Fruit fly (Drosophila melanogaster) whole organism, embryonic: ENCODE results near the gene numb.
A peak's percentile ranks its signal among the peaks of the same experiment; 100 is the strongest.

Experiments used
- Ada2b ChIP-seq: fragments of 200-800 bp; sonication (Bioruptor generic); IDR thresholded peaks from 2 replicates; pipeline ENCODE4 v1.3.6; 2022; ENCODE audit warnings: missing biosample characterization, missing genetic modification characterization
- Awh ChIP-seq: fragments of 200-800 bp; sonication (Bioruptor generic); IDR thresholded peaks from 2 replicates; pipeline ENCODE4, ENCODE4 v1.3.6; 2022; ENCODE audit warnings: missing biosample characterization, missing genetic modification characterization
- B-H2 ChIP-seq: fragments of 200-800 bp; sonication (Bioruptor generic); optimal IDR thresholded peaks from 2 replicates; lab custom pipeline; 2018; ENCODE audit warnings: missing biosample characterization, mild to moderate bottlenecking, missing genetic modification characterization
- CG11504 ChIP-seq: fragments of 200-800 bp; sonication (Bioruptor generic); optimal IDR thresholded peaks from 3 replicates; lab custom pipeline; 2019; ENCODE audit warnings: missing biosample characterization, mild to moderate bottlenecking, missing genetic modification characterization, moderate library complexity
- CG12299 ChIP-seq: fragments of 200-800 bp; sonication (Bioruptor generic); optimal IDR thresholded peaks from 2 replicates; lab custom pipeline; 2018; ENCODE audit warnings: missing biosample characterization, mild to moderate bottlenecking, missing genetic modification characterization
- CG12659 ChIP-seq: fragments of 200-800 bp; sonication (Bioruptor generic); optimal IDR thresholded peaks from 3 replicates; lab custom pipeline; 2017; ENCODE audit warnings: mild to moderate bottlenecking, missing biosample characterization, missing genetic modification reagents, missing genetic modification characterization
- CG13296 ChIP-seq: fragments of 200-800 bp; sonication (Bioruptor generic); optimal IDR thresholded peaks from 3 replicates; lab custom pipeline; 2018; ENCODE audit warnings: missing biosample characterization, mild to moderate bottlenecking, missing genetic modification characterization
- CG13424 ChIP-seq: fragments of 200-800 bp; sonication (Bioruptor generic); optimal IDR thresholded peaks from 2 replicates; lab custom pipeline; 2019; ENCODE audit warnings: missing biosample characterization, mild to moderate bottlenecking, missing genetic modification characterization, moderate library complexity
- CG15269 ChIP-seq: fragments of 200-800 bp; sonication (Bioruptor generic); optimal IDR thresholded peaks from 2 replicates; lab custom pipeline; 2018; ENCODE audit warnings: missing biosample characterization, mild to moderate bottlenecking, missing genetic modification characterization, moderate library complexity
- CG15514 ChIP-seq: fragments of 200-800 bp; sonication (Bioruptor generic); optimal IDR thresholded peaks from 3 replicates; lab custom pipeline; 2017; ENCODE audit warnings: missing biosample characterization, missing genetic modification characterization, mild to moderate bottlenecking, moderate library complexity, missing genetic modification reagents
- CG17385 ChIP-seq: fragments of 200-800 bp; sonication (Bioruptor generic); optimal IDR thresholded peaks from 3 replicates; lab custom pipeline; 2018; ENCODE audit warnings: missing biosample characterization, mild to moderate bottlenecking, missing genetic modification characterization
- CG1832 ChIP-seq: fragments of 200-800 bp; sonication (Bioruptor generic); optimal IDR thresholded peaks from 2 replicates; lab custom pipeline; 2017; ENCODE audit warnings: missing biosample characterization, mild to moderate bottlenecking, missing genetic modification characterization, inconsistent platforms
- CG18599 ChIP-seq: fragments of 200-800 bp; sonication (Bioruptor generic); optimal IDR thresholded peaks from 3 replicates; lab custom pipeline; 2017; ENCODE audit warnings: missing biosample characterization, missing genetic modification characterization, mild to moderate bottlenecking, moderate library complexity, missing genetic modification reagents
- CG32772 ChIP-seq: fragments of 200-800 bp; sonication (Bioruptor generic); IDR thresholded peaks from 2 replicates; pipeline ENCODE4 v1.3.6; 2022; ENCODE audit warnings: missing biosample characterization, missing genetic modification characterization
- CG3847 ChIP-seq: fragments of 200-800 bp; sonication (Bioruptor generic); IDR thresholded peaks from 2 replicates; pipeline ENCODE4 v1.3.6; 2022; ENCODE audit warnings: missing biosample characterization, missing genetic modification characterization
- CG8478 ChIP-seq: fragments of >200 bp; optimal IDR thresholded peaks from 2 replicates; lab custom pipeline; 2018
- CG9215 ChIP-seq: fragments of 200-800 bp; sonication (Bioruptor generic); IDR thresholded peaks from 2 replicates; pipeline ENCODE4 v1.3.6; 2022; ENCODE audit warnings: missing biosample characterization, missing genetic modification characterization
- CG9727 ChIP-seq: fragments of 200-800 bp; sonication (Bioruptor generic); optimal IDR thresholded peaks from 3 replicates; lab custom pipeline; 2017; ENCODE audit warnings: missing biosample characterization, mild to moderate bottlenecking, missing genetic modification characterization
- Dref ChIP-seq: fragments of 200-800 bp; sonication (Bioruptor generic); IDR thresholded peaks from 2 replicates; pipeline ENCODE4 v1.3.6; 2022; ENCODE audit warnings: missing biosample characterization, missing genetic modification characterization
- Ets65A ChIP-seq: fragments of 200-800 bp; sonication (Bioruptor generic); peaks from one replicate; lab custom pipeline; 2016; ENCODE audit warnings: missing biosample characterization, missing genetic modification characterization
- Fer3 ChIP-seq: fragments of 200-800 bp; sonication (Bioruptor generic); optimal IDR thresholded peaks from 2 replicates; lab custom pipeline; 2018; ENCODE audit warnings: missing biosample characterization, mild to moderate bottlenecking, missing genetic modification characterization, moderate library complexity
- H2.0 ChIP-seq: fragments of 200-800 bp; sonication (Bioruptor generic); IDR thresholded peaks from 2 replicates; pipeline ENCODE4 v1.3.6; 2022; ENCODE audit warnings: missing biosample characterization, missing genetic modification characterization
- Hand ChIP-seq: fragments of 200-800 bp; sonication (Bioruptor generic); optimal IDR thresholded peaks from 2 replicates; lab custom pipeline; 2017; ENCODE audit warnings: mild to moderate bottlenecking, missing biosample characterization, missing genetic modification reagents, missing genetic modification characterization
- Hr51 ChIP-seq, 2 experiments: fragments of 200-800 bp; sonication (Bioruptor generic); optimal IDR thresholded peaks; 2 replicates in 1 of 2; 3 replicates in 1 of 2; lab custom pipeline; 2016 to 2018; ENCODE audit warnings: missing biosample characterization in 2 of 2, missing genetic modification characterization in 2 of 2, mild to moderate bottlenecking in 1 of 2, moderate library complexity in 1 of 2
- Lhr ChIP-seq: fragments of 200-800 bp; sonication (Bioruptor generic); optimal IDR thresholded peaks from 3 replicates; lab custom pipeline; 2017; ENCODE audit warnings: mild to moderate bottlenecking, missing biosample characterization, missing genetic modification reagents, missing genetic modification characterization
- Meics ChIP-seq: fragments of 200-800 bp; sonication (Bioruptor generic); optimal IDR thresholded peaks from 2 replicates; lab custom pipeline; 2017; ENCODE audit warnings: missing biosample characterization, mild to moderate bottlenecking, missing genetic modification characterization
- Oli ChIP-seq: fragments of 200-800 bp; sonication (Bioruptor generic); optimal IDR thresholded peaks from 2 replicates; lab custom pipeline; 2018; ENCODE audit warnings: missing biosample characterization, mild to moderate bottlenecking, missing genetic modification characterization, moderate library complexity
- Ptx1 ChIP-seq: fragments of 200-800 bp; sonication (Bioruptor generic); IDR thresholded peaks from 2 replicates; pipeline ENCODE4 v1.3.6; 2022; ENCODE audit warnings: missing biosample characterization, missing genetic modification characterization
- Rfx ChIP-seq: fragments of 200-800 bp; sonication (Bioruptor generic); IDR thresholded peaks from 2 replicates; pipeline ENCODE4 v1.3.6; 2022; ENCODE audit warnings: missing biosample characterization, missing genetic modification characterization
- Sox100B ChIP-seq: fragments of 200-800 bp; sonication (Bioruptor generic); optimal IDR thresholded peaks from 3 replicates; lab custom pipeline; 2018; ENCODE audit warnings: missing biosample characterization, mild to moderate bottlenecking, missing genetic modification characterization
- caup ChIP-seq: fragments of 200-800 bp; sonication (Bioruptor generic); optimal IDR thresholded peaks from 3 replicates; lab custom pipeline; 2017; ENCODE audit warnings: missing biosample characterization, mild to moderate bottlenecking, missing genetic modification characterization, moderate library complexity; ENCODE audit not compliant: severe bottlenecking
- dmrt99B ChIP-seq: fragments of 200-800 bp; sonication (Bioruptor generic); optimal IDR thresholded peaks from 2 replicates; lab custom pipeline; 2018; ENCODE audit warnings: missing biosample characterization, mild to moderate bottlenecking, missing genetic modification characterization, moderate library complexity
- dpn ChIP-seq, 2 experiments: fragments of 200-800 bp; sonication (Bioruptor generic); optimal IDR thresholded peaks; 3 replicates each; lab custom pipeline; 2016; ENCODE audit warnings: missing biosample characterization in 2 of 2, missing genetic modification characterization in 2 of 2
- dysf ChIP-seq: fragments of 200-800 bp; sonication (Bioruptor generic); IDR thresholded peaks from 3 replicates; pipeline ENCODE4 v1.3.6; 2022; ENCODE audit warnings: missing biosample characterization, missing genetic modification characterization
- gem ChIP-seq: fragments of 200-800 bp; sonication (Bioruptor generic); optimal IDR thresholded peaks from 2 replicates; lab custom pipeline; 2019; ENCODE audit warnings: missing biosample characterization, mild to moderate bottlenecking, missing genetic modification characterization, moderate library complexity
- h ChIP-seq: fragments of >200 bp; optimal IDR thresholded peaks from 2 replicates; lab custom pipeline; 2017
- ind ChIP-seq: fragments of 200-800 bp; sonication (Bioruptor generic); optimal IDR thresholded peaks from 3 replicates; lab custom pipeline; 2016; ENCODE audit warnings: missing biosample characterization, missing genetic modification characterization
- lab ChIP-seq: fragments of 200-800 bp; sonication (Bioruptor generic); optimal IDR thresholded peaks from 3 replicates; lab custom pipeline; 2017; ENCODE audit warnings: missing biosample characterization, missing genetic modification characterization, mild to moderate bottlenecking, moderate library complexity, missing genetic modification reagents
- nerfin-1 ChIP-seq: fragments of 200-800 bp; sonication (Bioruptor generic); optimal IDR thresholded peaks from 3 replicates; lab custom pipeline; 2019; ENCODE audit warnings: missing biosample characterization, mild to moderate bottlenecking, missing genetic modification characterization, moderate library complexity
- oc ChIP-seq: fragments of 200-800 bp; sonication (Bioruptor generic); optimal IDR thresholded peaks from 2 replicates; lab custom pipeline; 2018; ENCODE audit warnings: missing biosample characterization, mild to moderate bottlenecking, missing genetic modification characterization, moderate library complexity
- row ChIP-seq: fragments of 200-800 bp; sonication (Bioruptor generic); IDR thresholded peaks from 3 replicates; pipeline ENCODE4 v1.3.6; 2022; ENCODE audit warnings: missing biosample characterization, missing genetic modification characterization
- sens ChIP-seq: fragments of 200-800 bp; sonication (Bioruptor generic); peaks from one replicate; lab custom pipeline; 2016; ENCODE audit warnings: missing biosample characterization, missing genetic modification characterization
- slbo ChIP-seq: fragments of 200-800 bp; sonication (Bioruptor generic); IDR thresholded peaks from 2 replicates; pipeline ENCODE4 v1.3.6; 2022; ENCODE audit warnings: missing biosample characterization, missing genetic modification characterization
- tgo ChIP-seq: fragments of 200-800 bp; sonication (Bioruptor generic); IDR thresholded peaks from 3 replicates; pipeline ENCODE4 v1.3.6; 2022; ENCODE audit warnings: missing biosample characterization, missing genetic modification characterization
- ttk ChIP-seq: fragments of 200-800 bp; sonication (Bioruptor generic); IDR thresholded peaks from 2 replicates; pipeline ENCODE4 v2.1.2; 2022; ENCODE audit warnings: missing biosample characterization, missing genetic modification characterization
- tup ChIP-seq: fragments of 200-800 bp; sonication (Bioruptor generic); optimal IDR thresholded peaks from 2 replicates; lab custom pipeline; 2016; ENCODE audit warnings: missing biosample characterization, mild to moderate bottlenecking, missing genetic modification characterization, moderate library complexity

numb gene

DNA sequence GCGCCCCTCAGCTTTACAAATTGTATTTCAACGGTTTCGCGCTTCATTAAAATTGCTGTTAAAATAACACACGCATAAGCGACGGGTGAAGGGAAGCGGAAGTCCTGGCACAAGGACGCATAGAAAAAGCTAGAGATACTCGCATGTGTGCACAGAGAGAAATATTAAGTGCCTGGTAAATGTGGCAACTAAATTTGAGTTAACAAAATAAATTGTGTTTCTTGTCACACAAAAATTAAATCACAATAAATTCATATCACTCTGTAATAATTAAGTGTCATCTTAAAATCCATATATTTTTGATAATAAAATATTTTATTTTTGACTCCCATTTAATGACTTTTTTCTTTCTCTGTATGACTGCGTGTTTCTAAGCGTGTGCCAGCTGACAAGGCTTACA is 37.1 kb upstream of the numb start (continued):
- TF ChIP-seq H2.0 (GFP tag; lab: Robert Waterston, UW) (no peak), Meics (peak; percentile 30), Hr51 (GFP tag; optimal IDR thresholded peaks at IDR 0.05; lab: Kevin White, UChicago) (peak in 1 of 2 experiments; percentile 41), ttk (0 out of 2 replicates have a peak, but pooled peaks have one; percentile 17), B-H2 (GFP tag; lab: Kevin White, UChicago) (no peak), CG8478 (lab: Kevin White, UChicago) (no peak), ind (GFP tag; lab: Kevin White, UChicago) (peak; percentile 8), Rfx (GFP tag; lab: Robert Waterston, UW) (peak; percentile 12; the same call in 1 of the 2 replicates), caup (GFP tag; lab: Kevin White, UChicago) (peak; percentile 34), Lhr (GFP tag; lab: Kevin White, UChicago) (no peak), gem (peak; percentile 53), dpn (GFP tag; optimal IDR thresholded peaks at IDR 0.05; lab: Kevin White, UChicago) (peak in 1 of 2 experiments; percentile 25), row (GFP tag; lab: Robert Waterston, UW) (peak; percentile 65), CG12299 (tag; lab: Kevin White, UChicago) (no peak), sens (GFP tag; lab: Kevin White, UChicago) (peak; percentile 61), CG17385 (GFP tag; lab: Kevin White, UChicago) (peak; percentile 14), CG12659 (peak; percentile 15), lab (GFP tag; lab: Kevin White, UChicago) (peak; percentile 60), CG13424 (peak; percentile 22), tup (GFP tag; lab: Kevin White, UChicago) (no peak), h (lab: Kevin White, UChicago) (no peak), CG11504 (tag; lab: Kevin White, UChicago) (peak; percentile 45), Ptx1 (GFP tag; lab: Robert Waterston, UW) (0 out of 2 replicates have a peak, but pooled peaks have one; percentile 26), CG15514 (GFP tag; lab: Kevin White, UChicago) (peak; percentile 12), Ets65A (GFP tag; lab: Kevin White, UChicago) (peak; percentile 57), CG9215 (peak; percentile 15; the same call in 1 of the 2 replicates), Dref (GFP tag; lab: Robert Waterston, UW) (no peak), Awh (no peak), Ada2b (GFP tag; lab: Robert Waterston, UW) (peak; percentile 41; the same call in 1 of the 2 replicates), nerfin-1 (tag; lab: Kevin White, UChicago) (no peak), CG9727 (GFP tag; lab: Kevin White, UChicago) (peak; percentile 19), CG18599 (GFP tag; lab: Kevin White, UChicago) (peak; percentile 70), tgo (GFP tag; lab: Robert Waterston, UW) (0 out of 3 replicates have a peak, but pooled peaks have one; percentile 19), Sox100B (GFP tag; lab: Kevin White, UChicago) (peak; percentile 15), Oli (tag; lab: Kevin White, UChicago) (peak; percentile 19), slbo (GFP tag; lab: Robert Waterston, UW) (peak; percentile 42; the same call in 1 of the 2 replicates), Fer3 (tag; lab: Kevin White, UChicago) (peak; percentile 6), Hand (GFP tag; lab: Kevin White, UChicago) (peak; percentile 41), CG1832 (GFP tag; lab: Kevin White, UChicago) (no peak), dysf (GFP tag; lab: Robert Waterston, UW) (peak; percentile 29; the same call in 1 of the 3 replicates), CG15269 (tag; lab: Kevin White, UChicago) (peak; percentile 29), CG13296 (GFP tag; lab: Kevin White, UChicago) (peak; percentile 3), dmrt99B (tag; lab: Kevin White, UChicago) (peak; percentile 36), CG3847 (GFP tag; lab: Robert Waterston, UW) (no peak), oc (tag; lab: Kevin White, UChicago) (no peak), CG32772 (GFP tag; lab: Robert Waterston, UW) (0 out of 2 replicates have a peak, but pooled peaks have one; percentile 6)
- TF ChIP-seq, all 482 proteins: peak for 45
